Worm (Caenorhabditis elegans) whole organism, L2 larva: ENCODE data around the gene msp-77.

ENCODE experiments used
- C34F6.9 ChIP-seq: fragments of 150-350 bp; optimal IDR thresholded peaks from 2 replicates; lab custom pipeline; 2014; ENCODE audit warnings: missing biosample characterization, missing genetic modification characterization
- F13H6.1 ChIP-seq: sonication (generic microtip); optimal IDR thresholded peaks from 2 replicates; lab custom pipeline; 2016; ENCODE audit warnings: missing genetic modification characterization, missing compliant biosample characterization
- R02D3.7 ChIP-seq: fragments of 150-350 bp; optimal IDR thresholded peaks from 2 replicates; lab custom pipeline; 2014; ENCODE audit warnings: missing biosample characterization, missing genetic modification characterization
- Y55F3AM.14 ChIP-seq: fragments of 200-800 bp; sonication (Bioruptor generic); optimal IDR thresholded peaks from 2 replicates; lab custom pipeline; 2018; ENCODE audit warnings: mild to moderate bottlenecking, missing genetic modification characterization, missing compliant biosample characterization
- ZK546.5 ChIP-seq: sonication (generic microtip); optimal IDR thresholded peaks from 2 replicates; lab custom pipeline; 2017; ENCODE audit warnings: missing biosample characterization, missing genetic modification characterization
- alr-1 ChIP-seq: fragments of 150-350 bp; optimal IDR thresholded peaks from 2 replicates; lab custom pipeline; 2014; ENCODE audit warnings: missing biosample characterization, missing genetic modification characterization
- aly-2 ChIP-seq: fragments of 150-350 bp; optimal IDR thresholded peaks from 2 replicates; lab custom pipeline; 2014; ENCODE audit warnings: missing biosample characterization, missing genetic modification characterization
- ama-1 ChIP-seq: fragments of 150-350 bp; optimal IDR thresholded peaks from 2 replicates; lab custom pipeline; 2018; ENCODE audit warnings: inconsistent platforms
- blmp-1 ChIP-seq: sonication (generic microtip); optimal IDR thresholded peaks from 2 replicates; lab custom pipeline; 2017; ENCODE audit warnings: missing genetic modification characterization, mild to moderate bottlenecking, missing compliant biosample characterization, antibody characterized with exemption, moderate library complexity; ENCODE audit not compliant: insufficient read depth
- ceh-16 ChIP-seq: fragments of 150-350 bp; optimal IDR thresholded peaks from 2 replicates; lab custom pipeline; 2014; ENCODE audit warnings: missing biosample characterization, missing genetic modification characterization
- ceh-82 ChIP-seq: fragments of 150-350 bp; optimal IDR thresholded peaks from 2 replicates; lab custom pipeline; 2014; ENCODE audit warnings: missing biosample characterization, missing genetic modification characterization
- crh-2 ChIP-seq: sonication (generic microtip); optimal IDR thresholded peaks from 2 replicates; lab custom pipeline; 2017; ENCODE audit warnings: missing biosample characterization, missing genetic modification characterization
- dmd-4 ChIP-seq: sonication (generic microtip); optimal IDR thresholded peaks from 2 replicates; lab custom pipeline; 2017; ENCODE audit warnings: missing biosample characterization, missing genetic modification characterization
- egl-27 ChIP-seq: sonication (generic microtip); optimal IDR thresholded peaks from 3 replicates; lab custom pipeline; 2017; ENCODE audit warnings: missing biosample characterization, missing genetic modification reagents, missing genetic modification characterization
- elt-1 ChIP-seq: fragments of 150-350 bp; optimal IDR thresholded peaks from 2 replicates; lab custom pipeline; 2014; ENCODE audit warnings: missing biosample characterization, missing genetic modification characterization
- elt-3 ChIP-seq: sonication (generic microtip); optimal IDR thresholded peaks from 2 replicates; lab custom pipeline; 2017; ENCODE audit warnings: missing biosample characterization, missing genetic modification characterization
- fos-1 ChIP-seq: fragments of 150-350 bp; optimal IDR thresholded peaks from 2 replicates; lab custom pipeline; 2014; ENCODE audit warnings: missing biosample characterization, missing genetic modification characterization
- gmeb-1 ChIP-seq: fragments of 150-350 bp; optimal IDR thresholded peaks from 2 replicates; lab custom pipeline; 2014; ENCODE audit warnings: missing biosample characterization, missing genetic modification characterization
- lin-11 ChIP-seq: fragments of 150-350 bp; sonication (generic microtip); optimal IDR thresholded peaks from 2 replicates; lab custom pipeline; 2014; ENCODE audit warnings: missing biosample characterization, missing genetic modification characterization, inconsistent platforms, mixed read lengths
- lin-13 ChIP-seq: fragments of 150-350 bp; optimal IDR thresholded peaks from 2 replicates; lab custom pipeline; 2014; ENCODE audit warnings: missing biosample characterization, missing genetic modification reagents, missing genetic modification characterization
- lin-39 ChIP-seq: fragments of 150-350 bp; optimal IDR thresholded peaks from 2 replicates; lab custom pipeline; 2014; ENCODE audit warnings: missing biosample characterization, missing genetic modification reagents, missing genetic modification characterization
- lsy-2 ChIP-seq, 2 experiments: fragments of 150-350 bp in 1 of 2; sonication (generic microtip) in 1 of 2; optimal IDR thresholded peaks; 2 replicates each; lab custom pipeline; 2014 to 2017; ENCODE audit warnings: missing biosample characterization in 2 of 2, missing genetic modification characterization in 2 of 2
- mab-5 ChIP-seq: fragments of 150-350 bp; optimal IDR thresholded peaks from 2 replicates; lab custom pipeline; 2014; ENCODE audit warnings: missing biosample characterization, missing genetic modification characterization
- mbf-1 ChIP-seq: sonication (generic microtip); optimal IDR thresholded peaks from 2 replicates; lab custom pipeline; 2017; ENCODE audit warnings: missing biosample characterization, missing genetic modification characterization
- mdl-1 ChIP-seq, 2 experiments: fragments of 150-350 bp in 1 of 2; sonication (generic microtip) in 1 of 2; optimal IDR thresholded peaks; 2 replicates each; lab custom pipeline; 2017; ENCODE audit warnings: missing biosample characterization in 2 of 2, missing genetic modification characterization in 2 of 2
- nhr-10 ChIP-seq: sonication (generic microtip); optimal IDR thresholded peaks from 2 replicates; lab custom pipeline; 2017; ENCODE audit warnings: missing biosample characterization, missing genetic modification characterization
- nhr-11 ChIP-seq: fragments of 150-350 bp; optimal IDR thresholded peaks from 2 replicates; lab custom pipeline; 2014; ENCODE audit warnings: missing biosample characterization, missing genetic modification characterization
- nhr-12 ChIP-seq: fragments of 150-350 bp; optimal IDR thresholded peaks from 2 replicates; lab custom pipeline; 2014; ENCODE audit warnings: missing biosample characterization, missing genetic modification characterization
- nhr-129 ChIP-seq: fragments of 150-350 bp; optimal IDR thresholded peaks from 2 replicates; lab custom pipeline; 2014; ENCODE audit warnings: missing biosample characterization, missing genetic modification characterization
- nhr-21 ChIP-seq: fragments of 150-350 bp; optimal IDR thresholded peaks from 2 replicates; lab custom pipeline; 2014; ENCODE audit warnings: missing biosample characterization, missing genetic modification characterization
- nhr-23 ChIP-seq: fragments of 150-350 bp; optimal IDR thresholded peaks from 2 replicates; lab custom pipeline; 2014; ENCODE audit warnings: missing biosample characterization, missing genetic modification reagents, missing genetic modification characterization
- nhr-237 ChIP-seq: fragments of 150-350 bp; optimal IDR thresholded peaks from 2 replicates; lab custom pipeline; 2014; ENCODE audit warnings: missing biosample characterization, missing genetic modification characterization
- nhr-25 ChIP-seq: fragments of 150-350 bp; sonication (generic microtip); optimal IDR thresholded peaks from 3 replicates; lab custom pipeline; 2014; ENCODE audit warnings: missing biosample characterization, missing genetic modification characterization
- nhr-6 ChIP-seq: fragments of 150-350 bp; optimal IDR thresholded peaks from 2 replicates; lab custom pipeline; 2014; ENCODE audit warnings: missing biosample characterization, missing genetic modification characterization
- nhr-77 ChIP-seq: fragments of 150-350 bp; optimal IDR thresholded peaks from 2 replicates; lab custom pipeline; 2014; ENCODE audit warnings: missing biosample characterization, missing genetic modification characterization
- peb-1 ChIP-seq: fragments of 150-350 bp; optimal IDR thresholded peaks from 2 replicates; lab custom pipeline; 2014; ENCODE audit warnings: missing biosample characterization, missing genetic modification characterization
- sem-4 ChIP-seq: fragments of 150-350 bp; optimal IDR thresholded peaks from 2 replicates; lab custom pipeline; 2014; ENCODE audit warnings: missing biosample characterization, missing genetic modification reagents, missing genetic modification characterization
- skn-1 ChIP-seq: sonication (generic microtip); optimal IDR thresholded peaks from 2 replicates; lab custom pipeline; 2017; ENCODE audit warnings: missing biosample characterization, missing genetic modification characterization
- sma-3 ChIP-seq: sonication (generic microtip); optimal IDR thresholded peaks from 2 replicates; lab custom pipeline; 2016; ENCODE audit warnings: missing genetic modification reagents, missing genetic modification characterization, missing compliant biosample characterization
- sma-9 ChIP-seq, 2 experiments: fragments of 150-350 bp in 1 of 2; sonication (generic microtip) in 1 of 2; optimal IDR thresholded peaks; 2 replicates each; lab custom pipeline; 2014 to 2016; ENCODE audit warnings: missing genetic modification characterization in 2 of 2, mild to moderate bottlenecking in 1 of 2, missing biosample characterization in 1 of 2, missing compliant biosample characterization in 1 of 2, missing genetic modification reagents in 1 of 2, moderate library complexity in 1 of 2
- snpc-4 ChIP-seq: fragments of 150-350 bp; optimal IDR thresholded peaks from 2 replicates; lab custom pipeline; 2014; ENCODE audit warnings: missing biosample characterization, missing genetic modification characterization
- unc-39 ChIP-seq: fragments of 150-350 bp; optimal IDR thresholded peaks from 2 replicates; lab custom pipeline; 2014; ENCODE audit warnings: missing biosample characterization, missing genetic modification characterization
- unc-55 ChIP-seq: fragments of 150-350 bp; sonication (generic microtip); optimal IDR thresholded peaks from 3 replicates; lab custom pipeline; 2014; ENCODE audit warnings: missing biosample characterization, missing genetic modification reagents, missing genetic modification characterization
- unc-62 ChIP-seq: fragments of 150-350 bp; optimal IDR thresholded peaks from 2 replicates; lab custom pipeline; 2014; ENCODE audit warnings: missing biosample characterization, missing genetic modification reagents, missing genetic modification characterization
- zag-1 ChIP-seq: fragments of 150-350 bp; optimal IDR thresholded peaks from 2 replicates; lab custom pipeline; 2014; ENCODE audit warnings: missing biosample characterization, missing genetic modification characterization
- ztf-1 ChIP-seq: fragments of 200-800 bp; sonication (Bioruptor generic); conservative IDR thresholded peaks from 2 replicates; pipeline ENCODE4 v1.3.6; 2022; ENCODE audit warnings: missing genetic modification characterization, missing compliant biosample characterization
- ztf-11 ChIP-seq: sonication (generic microtip); optimal IDR thresholded peaks from 2 replicates; lab custom pipeline; 2017; ENCODE audit warnings: missing biosample characterization, missing genetic modification characterization
- ztf-4 ChIP-seq: fragments of 150-350 bp; optimal IDR thresholded peaks from 2 replicates; lab custom pipeline; 2014; ENCODE audit warnings: missing biosample characterization, missing genetic modification characterization

The msp-77 gene

DNA sequence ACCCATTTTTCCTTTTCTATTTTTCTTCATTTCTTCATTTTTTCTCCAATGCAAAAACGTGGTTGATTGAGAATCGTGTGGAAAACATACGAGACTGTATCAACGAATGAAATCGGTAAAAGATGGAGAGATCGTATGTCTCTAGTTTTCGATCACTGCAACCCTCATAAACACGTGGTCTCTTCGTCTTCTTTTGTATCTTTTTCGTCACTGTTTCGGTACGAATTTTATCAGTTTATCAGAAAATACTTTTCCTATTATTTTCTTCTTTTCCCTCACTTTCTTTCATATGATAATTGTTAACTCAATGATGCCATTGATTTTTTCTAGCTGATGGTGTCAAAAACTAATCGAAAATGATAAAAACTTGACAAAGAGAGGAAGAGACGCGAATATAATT, 18.8 kb upstream of the msp-77 start:
- TF ChIP-seq ceh-82 (tag; lab: Kevin White, UChicago), result no peak
- no peak for TF ChIP-seq unc-55 (GFP tag; lab: Kevin White, UChicago)
- peak in 1 of 2 experiments; percentile 47 for TF ChIP-seq mdl-1 (tag; optimal IDR thresholded peaks at IDR 0.05; lab: Kevin White, UChicago)
- TF ChIP-seq nhr-25 (tag; lab: Kevin White, UChicago), result peak; percentile 81
- TF ChIP-seq unc-39, result no peak
- no peak for TF ChIP-seq nhr-12 (tag; lab: Kevin White, UChicago)
- no peak for TF ChIP-seq egl-27
- no peak for TF ChIP-seq peb-1 (tag; lab: Kevin White, UChicago)
- TF ChIP-seq unc-62 (GFP tag; lab: Kevin White, UChicago), result no peak
- TF ChIP-seq Y55F3AM.14 (GFP tag; lab: Kevin White, UChicago), result no peak
- TF ChIP-seq crh-2 (tag; lab: Kevin White, UChicago), result peak; percentile 53
- TF ChIP-seq lsy-2 (tag; optimal IDR thresholded peaks at IDR 0.05; lab: Kevin White, UChicago), result peak in 1 of 2 experiments; percentile 38
- TF ChIP-seq lin-39 (tag; lab: Kevin White, UChicago), result no peak
- no peak for TF ChIP-seq nhr-11
- TF ChIP-seq ztf-11 (tag; lab: Kevin White, UChicago), result no peak
- no peak for TF ChIP-seq nhr-10 (tag; lab: Kevin White, UChicago)
- TF ChIP-seq mab-5 (tag; lab: Kevin White, UChicago), result no peak
- TF ChIP-seq lin-13 (GFP tag; lab: Kevin White, UChicago), result no peak
- no peak for TF ChIP-seq F13H6.1
- peak; percentile 91 for TF ChIP-seq sma-9 (GFP tag; optimal IDR thresholded peaks at IDR 0.05; lab: Kevin White, UChicago)
- TF ChIP-seq sma-9 (tag; optimal IDR thresholded peaks at IDR 0.05; lab: Kevin White, UChicago), result no peak
- TF ChIP-seq skn-1, result no peak
- TF ChIP-seq nhr-6 (tag; lab: Kevin White, UChicago), result no peak
- TF ChIP-seq nhr-237 (tag; lab: Kevin White, UChicago), result no peak
- no peak for TF ChIP-seq snpc-4
- TF ChIP-seq C34F6.9, result no peak
- TF ChIP-seq elt-1 (tag; lab: Kevin White, UChicago), result no peak
- TF ChIP-seq ama-1 (lab: Kevin White, UChicago), result no peak
- peak; percentile 37 for TF ChIP-seq nhr-129
- no peak for TF ChIP-seq nhr-23 (tag; lab: Kevin White, UChicago)
- TF ChIP-seq ceh-16 (tag; lab: Kevin White, UChicago), result no peak
- TF ChIP-seq ztf-4 (tag; lab: Kevin White, UChicago), result peak; percentile 45
- TF ChIP-seq nhr-77 (tag; lab: Kevin White, UChicago), result no peak
- TF ChIP-seq lin-11 (tag; lab: Kevin White, UChicago), result no peak
- no peak for TF ChIP-seq aly-2
- no peak for TF ChIP-seq ztf-1
- no peak for TF ChIP-seq mbf-1
- TF ChIP-seq gmeb-1 (tag; lab: Kevin White, UChicago), result peak; percentile 40
- no peak for TF ChIP-seq ZK546.5
- TF ChIP-seq nhr-21 (tag; lab: Kevin White, UChicago), result peak; percentile 75
- peak; percentile 54 for TF ChIP-seq sma-3 (GFP tag; lab: Kevin White, UChicago)
- no peak for TF ChIP-seq alr-1 (tag; lab: Kevin White, UChicago)
- no peak for TF ChIP-seq sem-4
- TF ChIP-seq R02D3.7 (tag; lab: Kevin White, UChicago), result no peak
- no peak for TF ChIP-seq elt-3 (tag; lab: Kevin White, UChicago)
- TF ChIP-seq fos-1 (tag; lab: Kevin White, UChicago), result peak; percentile 95
- no peak for TF ChIP-seq zag-1 (tag; lab: Kevin White, UChicago)
- no peak for TF ChIP-seq dmd-4 (tag; lab: Kevin White, UChicago)
- TF ChIP-seq blmp-1 (tag; lab: Kevin White, UChicago), result peak; percentile 79
